Worm (Caenorhabditis elegans): ENCODE measurements around the gene cdh-10.

ce11 chrIV:2461396-2461795 is 1.8 kb downstream of the cdh-10 start:
- TF ChIP-seq ztf-11 (tag; optimal IDR thresholded peaks at IDR 0.05) (no peak), zag-1 (tag; optimal IDR thresholded peaks at IDR 0.05) (no peak), snpc-4 (tag; optimal IDR thresholded peaks at IDR 0.05) (no peak), arid-1 (GFP tag; conservative IDR thresholded peaks at IDR 0.05) (no peak), skn-1 (tag; optimal IDR thresholded peaks at IDR 0.05) (no peak), egl-27 (tag; optimal IDR thresholded peaks at IDR 0.05) (no peak), nhr-28 (tag; optimal IDR thresholded peaks at IDR 0.05) (no peak), unc-62 (GFP tag; optimal IDR thresholded peaks at IDR 0.05 in 1 of 2) (no peak), unc-62 (tag; optimal IDR thresholded peaks at IDR 0.05) (no peak)

All from whole organism, L4 larva.